Fruit fly (Drosophila melanogaster) whole organism, embryonic: Measurements from ENCODE around the gene CG5180.

ENCODE experiments used
- B-H2 ChIP-seq: fragments of 200-800 bp; sonication (Bioruptor generic); optimal IDR thresholded peaks from 2 replicates; lab custom pipeline; 2018; ENCODE audit warnings: missing biosample characterization, mild to moderate bottlenecking, missing genetic modification characterization
- Bdp1 ChIP-seq: fragments of 200-800 bp; sonication (Bioruptor generic); optimal IDR thresholded peaks from 3 replicates; lab custom pipeline; 2016; ENCODE audit warnings: missing biosample characterization, missing genetic modification characterization
- CG10543 ChIP-seq: fragments of 200-800 bp; sonication (Bioruptor generic); optimal IDR thresholded peaks from 3 replicates; lab custom pipeline; 2017; ENCODE audit warnings: missing biosample characterization, mild to moderate bottlenecking, missing genetic modification characterization, moderate library complexity
- CG11093 ChIP-seq: fragments of 200-800 bp; sonication (Bioruptor generic); IDR thresholded peaks from 3 replicates; pipeline ENCODE4 v1.3.6; 2022; ENCODE audit warnings: missing biosample characterization, missing genetic modification characterization
- CG11247 ChIP-seq: fragments of 200-800 bp; sonication (Bioruptor generic); IDR thresholded peaks from 2 replicates; pipeline ENCODE4 v1.3.6; 2022; ENCODE audit warnings: missing biosample characterization, missing genetic modification characterization
- CG12299 ChIP-seq: fragments of 200-800 bp; sonication (Bioruptor generic); optimal IDR thresholded peaks from 2 replicates; lab custom pipeline; 2018; ENCODE audit warnings: missing biosample characterization, mild to moderate bottlenecking, missing genetic modification characterization
- CG12391 ChIP-seq: fragments of 200-800 bp; sonication (Bioruptor generic); optimal IDR thresholded peaks from 3 replicates; lab custom pipeline; 2018; ENCODE audit warnings: missing biosample characterization, mild to moderate bottlenecking, missing genetic modification characterization, moderate library complexity
- CG12659 ChIP-seq: fragments of 200-800 bp; sonication (Bioruptor generic); optimal IDR thresholded peaks from 3 replicates; lab custom pipeline; 2017; ENCODE audit warnings: mild to moderate bottlenecking, missing biosample characterization, missing genetic modification reagents, missing genetic modification characterization
- CG13287 ChIP-seq: fragments of 200-800 bp; sonication (Bioruptor generic); IDR thresholded peaks from 2 replicates; pipeline ENCODE4 v1.3.6; 2022; ENCODE audit warnings: missing biosample characterization, missing genetic modification characterization; ENCODE audit not compliant: partially characterized antibody
- CG13424 ChIP-seq: fragments of 200-800 bp; sonication (Bioruptor generic); optimal IDR thresholded peaks from 2 replicates; lab custom pipeline; 2019; ENCODE audit warnings: missing biosample characterization, mild to moderate bottlenecking, missing genetic modification characterization, moderate library complexity
- CG15073 ChIP-seq: fragments of 200-800 bp; sonication (Bioruptor generic); optimal IDR thresholded peaks from 2 replicates; lab custom pipeline; 2016; ENCODE audit warnings: missing biosample characterization, missing genetic modification characterization
- CG15696 ChIP-seq: fragments of 200-800 bp; sonication (Bioruptor generic); optimal IDR thresholded peaks from 2 replicates; lab custom pipeline; 2019; ENCODE audit warnings: missing biosample characterization, mild to moderate bottlenecking, missing genetic modification characterization, moderate library complexity
- CG1603 ChIP-seq: fragments of 200-800 bp; sonication (Bioruptor generic); optimal IDR thresholded peaks from 2 replicates; lab custom pipeline; 2019; ENCODE audit warnings: missing biosample characterization, mild to moderate bottlenecking, missing genetic modification characterization, moderate library complexity
- CG16813 ChIP-seq: fragments of 200-800 bp; sonication (Bioruptor generic); IDR thresholded peaks from 3 replicates; pipeline ENCODE4 v1.3.6; 2022; ENCODE audit warnings: missing biosample characterization, missing genetic modification characterization; ENCODE audit not compliant: partially characterized antibody
- CG17568 ChIP-seq: fragments of 200-800 bp; sonication (Bioruptor generic); optimal IDR thresholded peaks from 2 replicates; lab custom pipeline; 2018; ENCODE audit warnings: missing biosample characterization, mild to moderate bottlenecking, missing genetic modification characterization, moderate library complexity
- CG2678 ChIP-seq: fragments of 200-800 bp; sonication (Bioruptor generic); optimal IDR thresholded peaks from 3 replicates; lab custom pipeline; 2019; ENCODE audit warnings: missing biosample characterization, mild to moderate bottlenecking, missing genetic modification characterization, moderate library complexity
- CG31224 ChIP-seq: fragments of 200-800 bp; sonication (Bioruptor generic); IDR thresholded peaks from 2 replicates; pipeline ENCODE4 v1.3.6; 2022; ENCODE audit warnings: missing biosample characterization, missing genetic modification characterization
- CG33213 ChIP-seq: fragments of 200-800 bp; sonication (Bioruptor generic); optimal IDR thresholded peaks from 3 replicates; lab custom pipeline; 2016; ENCODE audit warnings: missing biosample characterization, missing genetic modification characterization
- CG3407 ChIP-seq: fragments of 200-800 bp; sonication (Bioruptor generic); optimal IDR thresholded peaks from 2 replicates; lab custom pipeline; 2018; ENCODE audit warnings: missing biosample characterization, mild to moderate bottlenecking, missing genetic modification characterization
- CG3995 ChIP-seq: fragments of 200-800 bp; sonication (Bioruptor generic); optimal IDR thresholded peaks from 3 replicates; lab custom pipeline; 2016; ENCODE audit warnings: missing biosample characterization, missing genetic modification characterization
- CG4328 ChIP-seq: fragments of 200-800 bp; sonication (Bioruptor generic); optimal IDR thresholded peaks from 3 replicates; lab custom pipeline; 2017; ENCODE audit warnings: missing biosample characterization, missing genetic modification reagents, missing genetic modification characterization
- CG4707 ChIP-seq: fragments of 200-800 bp; sonication (Bioruptor generic); optimal IDR thresholded peaks from 2 replicates; lab custom pipeline; 2018; ENCODE audit warnings: missing biosample characterization, mild to moderate bottlenecking, missing genetic modification characterization, moderate library complexity
- CG4854 ChIP-seq: fragments of 200-800 bp; sonication (Bioruptor generic); optimal IDR thresholded peaks from 2 replicates; lab custom pipeline; 2016; ENCODE audit warnings: missing biosample characterization, missing genetic modification characterization, inconsistent platforms
- CG5180 ChIP-seq: fragments of 200-800 bp; sonication (Bioruptor generic); optimal IDR thresholded peaks from 3 replicates; lab custom pipeline; 2017; ENCODE audit warnings: missing biosample characterization, missing genetic modification characterization, mild to moderate bottlenecking, moderate library complexity, missing genetic modification reagents
- CG6813 ChIP-seq: fragments of 200-800 bp; sonication (Bioruptor generic); optimal IDR thresholded peaks from 2 replicates; lab custom pipeline; 2017; ENCODE audit warnings: missing biosample characterization, missing genetic modification characterization, mild to moderate bottlenecking, moderate library complexity, missing genetic modification reagents
- CG7839 ChIP-seq: fragments of 200-800 bp; sonication (Bioruptor generic); optimal IDR thresholded peaks from 3 replicates; lab custom pipeline; 2018; ENCODE audit warnings: missing biosample characterization, mild to moderate bottlenecking, missing genetic modification characterization, moderate library complexity
- CrebB ChIP-seq: fragments of 200-800 bp; sonication (Bioruptor generic); optimal IDR thresholded peaks from 3 replicates; lab custom pipeline; 2018; ENCODE audit warnings: missing biosample characterization, mild to moderate bottlenecking, missing genetic modification characterization
- Eip74EF ChIP-seq, 2 experiments: fragments of 200-800 bp in 1 of 2; fragments of >200 bp in 1 of 2; sonication (Bioruptor generic) in 1 of 2; optimal IDR thresholded peaks; 2 replicates each; lab custom pipeline; 2017 to 2019; ENCODE audit warnings: missing biosample characterization in 2 of 2, missing genetic modification characterization in 2 of 2, mild to moderate bottlenecking in 1 of 2, moderate library complexity in 1 of 2
- Gsc ChIP-seq: fragments of 200-800 bp; sonication (Bioruptor generic); IDR thresholded peaks from 2 replicates; pipeline ENCODE4 v1.3.6; 2022; ENCODE audit warnings: missing biosample characterization, missing genetic modification characterization
- Hand ChIP-seq: fragments of 200-800 bp; sonication (Bioruptor generic); optimal IDR thresholded peaks from 2 replicates; lab custom pipeline; 2017; ENCODE audit warnings: mild to moderate bottlenecking, missing biosample characterization, missing genetic modification reagents, missing genetic modification characterization
- NFAT ChIP-seq: fragments of 200-800 bp; sonication (Bioruptor generic); IDR thresholded peaks from 2 replicates; pipeline ENCODE4 v1.3.6; 2022; ENCODE audit warnings: missing biosample characterization, missing genetic modification characterization
- Tbp ChIP-seq: fragments of >200 bp; optimal IDR thresholded peaks from 2 replicates; lab custom pipeline; 2018; ENCODE audit warnings: missing biosample characterization, missing genetic modification characterization
- Trl ChIP-seq, 3 experiments: fragments of >200 bp in 2 of 3; fragments of 200-800 bp in 1 of 3; sonication (Bioruptor generic) in 1 of 3; optimal IDR thresholded peaks; 2 replicates in 1 of 3; 3 replicates in 2 of 3; lab custom pipeline; 2016 to 2017; ENCODE audit warnings: missing biosample characterization in 1 of 3, missing genetic modification characterization in 1 of 3
- ash1 ChIP-seq: fragments of 200-800 bp; sonication (Bioruptor generic); optimal IDR thresholded peaks from 2 replicates; lab custom pipeline; 2018; ENCODE audit warnings: missing biosample characterization, mild to moderate bottlenecking, missing genetic modification characterization
- cg ChIP-seq: fragments of 200-800 bp; sonication (Bioruptor generic); optimal IDR thresholded peaks from 3 replicates; lab custom pipeline; 2019; ENCODE audit warnings: missing biosample characterization, mild to moderate bottlenecking, missing genetic modification characterization, moderate library complexity
- ci ChIP-seq: fragments of 200-800 bp; sonication (Bioruptor generic); IDR thresholded peaks from 3 replicates; pipeline ENCODE4 v1.3.6; 2022; ENCODE audit warnings: missing biosample characterization, missing genetic modification characterization
- crol ChIP-seq: fragments of 200-800 bp; sonication (Bioruptor generic); IDR thresholded peaks from 2 replicates; pipeline ENCODE4 v1.3.6; 2022; ENCODE audit warnings: missing biosample characterization, missing genetic modification characterization
- dimm ChIP-seq: fragments of 200-800 bp; sonication (Bioruptor generic); IDR thresholded peaks from 2 replicates; pipeline ENCODE4 v1.3.6; 2022; ENCODE audit warnings: missing biosample characterization, missing genetic modification characterization
- fd102C ChIP-seq: fragments of 200-800 bp; sonication (Bioruptor generic); optimal IDR thresholded peaks from 2 replicates; lab custom pipeline; 2018; ENCODE audit warnings: missing biosample characterization, mild to moderate bottlenecking, missing genetic modification characterization, moderate library complexity
- grn ChIP-seq: fragments of 200-800 bp; sonication (Bioruptor generic); optimal IDR thresholded peaks from 3 replicates; lab custom pipeline; 2017; ENCODE audit warnings: missing biosample characterization, missing genetic modification characterization
- kay ChIP-seq: fragments of 200-800 bp; sonication (Bioruptor generic); optimal IDR thresholded peaks from 2 replicates; lab custom pipeline; 2016; ENCODE audit warnings: missing biosample characterization, missing genetic modification characterization
- lmd ChIP-seq: fragments of 200-800 bp; sonication (Bioruptor generic); IDR thresholded peaks from 2 replicates; pipeline ENCODE4 v1.3.6; 2022; ENCODE audit warnings: missing biosample characterization, missing genetic modification characterization
- nom ChIP-seq: fragments of 200-800 bp; sonication (Bioruptor generic); optimal IDR thresholded peaks from 2 replicates; lab custom pipeline; 2017; ENCODE audit warnings: missing biosample characterization, missing genetic modification characterization, mild to moderate bottlenecking, moderate library complexity, missing genetic modification reagents
- salm ChIP-seq: fragments of 200-800 bp; sonication (Bioruptor generic); optimal IDR thresholded peaks from 2 replicates; lab custom pipeline; 2018; ENCODE audit warnings: missing biosample characterization, mild to moderate bottlenecking, missing genetic modification characterization
- tna ChIP-seq: fragments of 200-800 bp; sonication (Bioruptor generic); IDR thresholded peaks from 2 replicates; pipeline ENCODE4 v1.3.6; 2022; ENCODE audit warnings: missing biosample characterization, missing genetic modification characterization; ENCODE audit not compliant: partially characterized antibody
- tup ChIP-seq: fragments of 200-800 bp; sonication (Bioruptor generic); optimal IDR thresholded peaks from 2 replicates; lab custom pipeline; 2016; ENCODE audit warnings: missing biosample characterization, mild to moderate bottlenecking, missing genetic modification characterization, moderate library complexity
- twi ChIP-seq: fragments of 200-800 bp; optimal IDR thresholded peaks from 2 replicates; lab custom pipeline; 2019; ENCODE audit warnings: missing biosample characterization, mild to moderate bottlenecking, missing genetic modification characterization, moderate library complexity

CG5180 gene

dm6 chr3R:20555023-20555422 lies 2.7 kb upstream of the CG5180 start (continued):
- no peak for TF ChIP-seq CG4707 (GFP tag; lab: Kevin White, UChicago)
- peak; percentile 41 for TF ChIP-seq grn (GFP tag; lab: Kevin White, UChicago)
- no peak for TF ChIP-seq ash1
- peak; percentile 38; the same call in 1 of the 3 replicates for TF ChIP-seq CG11093 (GFP tag; lab: Robert Waterston, UW)
- TF ChIP-seq CG11247 (GFP tag; lab: Robert Waterston, UW), result peak; percentile 63; the same call in 1 of the 2 replicates
- peak; percentile 82 for TF ChIP-seq CG7839 (tag; lab: Kevin White, UChicago)
- peak; percentile 11 for TF ChIP-seq tup (GFP tag; lab: Kevin White, UChicago)
- peak; percentile 58 for TF ChIP-seq lmd (GFP tag; lab: Robert Waterston, UW)
- no peak for TF ChIP-seq B-H2
- TF ChIP-seq NFAT (GFP tag; lab: Robert Waterston, UW), result peak; percentile 46; the same call in 1 of the 2 replicates
- TF ChIP-seq Tbp (GFP tag; lab: Kevin White, UChicago), result no peak
- peak; percentile 2 for TF ChIP-seq CG12391 (tag; lab: Kevin White, UChicago)
- no peak for TF ChIP-seq CG31224 (GFP tag; lab: Robert Waterston, UW)

- peak; percentile 14 for TF ChIP-seq cg (GFP tag; lab: Kevin White, UChicago)
- peak; percentile 60 for TF ChIP-seq CrebB (tag; lab: Kevin White, UChicago)
- TF ChIP-seq CG6813 (GFP tag; lab: Kevin White, UChicago), result peak; percentile 51
- peak; percentile 90 for TF ChIP-seq CG4328
- peak; percentile 10 for TF ChIP-seq CG2678 (tag; lab: Kevin White, UChicago)
- TF ChIP-seq Bdp1 (GFP tag; lab: Kevin White, UChicago), result no peak
- peak; percentile 56 for TF ChIP-seq CG1603 (tag; lab: Kevin White, UChicago)
- TF ChIP-seq Trl (optimal IDR thresholded peaks at IDR 0.05; lab: Kevin White, UChicago), result peak; percentile 65 to 76
- no peak for TF ChIP-seq Trl (GFP tag; optimal IDR thresholded peaks at IDR 0.05; lab: Kevin White, UChicago)
- TF ChIP-seq CG33213 (GFP tag; lab: Kevin White, UChicago), result peak; percentile 17
- no peak for TF ChIP-seq CG15073 (GFP tag; lab: Kevin White, UChicago)
- TF ChIP-seq ci (GFP tag; lab: Robert Waterston, UW), result peak; percentile 66; the same call in 2 of the 3 replicates
- peak; percentile 51 for TF ChIP-seq CG3407 (GFP tag; lab: Kevin White, UChicago)
- TF ChIP-seq dimm (GFP tag; lab: Robert Waterston, UW), result no peak
- no peak for TF ChIP-seq CG7839 (tag; lab: Kevin White, UChicago)
- TF ChIP-seq crol (GFP tag; lab: Robert Waterston, UW), result no peak
- TF ChIP-seq NFAT (GFP tag; lab: Robert Waterston, UW), result no peak
- peak; percentile 95 for TF ChIP-seq CG10543
- no peak for TF ChIP-seq CG17568
- no peak for TF ChIP-seq CG13424 (tag; lab: Kevin White, UChicago)
- TF ChIP-seq CG12659 (GFP tag; lab: Kevin White, UChicago), result no peak
- TF ChIP-seq CG15696 (tag; lab: Kevin White, UChicago), result peak; percentile 64
- no peak for TF ChIP-seq Gsc (GFP tag; lab: Robert Waterston, UW)
- TF ChIP-seq CG12299, result peak; percentile 73
- peak; percentile 89 for TF ChIP-seq CG5180 (GFP tag; lab: Kevin White, UChicago)
- no peak for TF ChIP-seq CG3995
- peak; percentile 46 for TF ChIP-seq Hand (GFP tag; lab: Kevin White, UChicago)
- no peak for TF ChIP-seq kay (GFP tag; lab: Kevin White, UChicago)
- 0 out of 2 replicates have a peak, but pooled peaks have one; percentile 12 for TF ChIP-seq CG13287
- no peak for TF ChIP-seq twi (tag; lab: Kevin White, UChicago)
- TF ChIP-seq fd102C (GFP tag; lab: Kevin White, UChicago), result peak; percentile 13
- TF ChIP-seq nom (GFP tag; lab: Kevin White, UChicago), result no peak
- no peak for TF ChIP-seq CG16813 (GFP tag; lab: Robert Waterston, UW)
- peak; percentile 43 for TF ChIP-seq salm (tag; lab: Kevin White, UChicago)
- TF ChIP-seq tna, result no peak
- peak in 1 of 2 experiments; percentile 30 for TF ChIP-seq Eip74EF (GFP tag; optimal IDR thresholded peaks at IDR 0.05; lab: Kevin White, UChicago)
- no peak for TF ChIP-seq CG4854 (GFP tag; lab: Kevin White, UChicago)
These were observed 1.9 kb upstream of the CG5180 start for dm6 chr3R:20555720-20556280.
